Worm (Caenorhabditis elegans) whole organism, L3 larva: ENCODE results near the gene C34C6.10.

Experiments used
- R02D3.7 ChIP-seq: fragments of 150-350 bp; optimal IDR thresholded peaks from 2 replicates; lab custom pipeline; 2014; ENCODE audit warnings: missing biosample characterization, missing genetic modification characterization
- ZK546.5 ChIP-seq: sonication (generic microtip); optimal IDR thresholded peaks from 2 replicates; lab custom pipeline; 2017; ENCODE audit warnings: missing biosample characterization, missing genetic modification characterization
- aly-2 ChIP-seq: fragments of 150-350 bp; optimal IDR thresholded peaks from 2 replicates; lab custom pipeline; 2014; ENCODE audit warnings: missing biosample characterization, missing genetic modification characterization
- ama-1 ChIP-seq: fragments of 150-350 bp; optimal IDR thresholded peaks from 2 replicates; lab custom pipeline; 2018
- ceh-16 ChIP-seq: sonication (generic microtip); optimal IDR thresholded peaks from 2 replicates; lab custom pipeline; 2017; ENCODE audit warnings: missing biosample characterization, missing genetic modification characterization
- ceh-28 ChIP-seq: fragments of 150-350 bp; optimal IDR thresholded peaks from 2 replicates; lab custom pipeline; 2014; ENCODE audit warnings: missing biosample characterization, missing genetic modification reagents, missing genetic modification characterization
- ceh-82 ChIP-seq: fragments of 150-350 bp; optimal IDR thresholded peaks from 2 replicates; lab custom pipeline; 2014; ENCODE audit warnings: missing biosample characterization, missing genetic modification characterization
- ceh-9 ChIP-seq: sonication (generic microtip); optimal IDR thresholded peaks from 2 replicates; lab custom pipeline; 2018; ENCODE audit warnings: missing biosample characterization, missing genetic modification characterization
- daf-12 ChIP-seq: fragments of 150-350 bp; optimal IDR thresholded peaks from 2 replicates; lab custom pipeline; 2014; ENCODE audit warnings: missing biosample characterization, missing genetic modification reagents, missing genetic modification characterization
- egl-5 ChIP-seq: fragments of 150-350 bp; optimal IDR thresholded peaks from 2 replicates; lab custom pipeline; 2017; ENCODE audit warnings: missing biosample characterization, missing genetic modification reagents, missing genetic modification characterization, inconsistent platforms
- elt-2 ChIP-seq: sonication (generic microtip); optimal IDR thresholded peaks from 2 replicates; lab custom pipeline; 2016; ENCODE audit warnings: missing genetic modification reagents, mild to moderate bottlenecking, missing genetic modification characterization, missing compliant biosample characterization
- elt-3 ChIP-seq, 3 experiments: fragments of 150-350 bp in 1 of 3; sonication (generic microtip) in 2 of 3; optimal IDR thresholded peaks; 2 replicates in 2 of 3; 4 replicates in 1 of 3; lab custom pipeline; 2014 to 2017; ENCODE audit warnings: missing biosample characterization in 3 of 3, missing genetic modification characterization in 3 of 3
- eor-1 ChIP-seq, 2 experiments: fragments of 150-350 bp; optimal IDR thresholded peaks; 2 replicates each; lab custom pipeline; 2014 to 2018; ENCODE audit warnings: missing biosample characterization in 2 of 2, missing genetic modification characterization in 2 of 2
- hmg-11 ChIP-seq: sonication (generic microtip); optimal IDR thresholded peaks from 2 replicates; lab custom pipeline; 2016; ENCODE audit warnings: missing genetic modification characterization, missing compliant biosample characterization
- jun-1 ChIP-seq: fragments of 150-350 bp; optimal IDR thresholded peaks from 2 replicates; lab custom pipeline; 2014; ENCODE audit warnings: missing biosample characterization, missing genetic modification reagents, missing genetic modification characterization
- lin-15B ChIP-seq: fragments of 150-350 bp; optimal IDR thresholded peaks from 2 replicates; lab custom pipeline; 2014; ENCODE audit warnings: missing biosample characterization, missing genetic modification characterization
- lsy-12 ChIP-seq: sonication (generic microtip); optimal IDR thresholded peaks from 2 replicates; lab custom pipeline; 2016; ENCODE audit warnings: mild to moderate bottlenecking, missing genetic modification characterization, missing compliant biosample characterization
- mdl-1 ChIP-seq: fragments of 150-350 bp; optimal IDR thresholded peaks from 2 replicates; lab custom pipeline; 2014; ENCODE audit warnings: missing biosample characterization, missing genetic modification characterization
- mml-1 ChIP-seq: fragments of 150-350 bp; sonication (generic microtip); optimal IDR thresholded peaks from 3 replicates; lab custom pipeline; 2014; ENCODE audit warnings: missing biosample characterization, missing genetic modification characterization
- nfya-1 ChIP-seq: sonication (generic microtip); optimal IDR thresholded peaks from 2 replicates; lab custom pipeline; 2017; ENCODE audit warnings: missing genetic modification characterization, mild to moderate bottlenecking, missing compliant biosample characterization, antibody characterized with exemption, moderate library complexity; ENCODE audit not compliant: insufficient read depth
- nhr-12 ChIP-seq: fragments of 150-350 bp; optimal IDR thresholded peaks from 2 replicates; lab custom pipeline; 2014; ENCODE audit warnings: missing biosample characterization, missing genetic modification characterization
- nhr-23 ChIP-seq: fragments of 150-350 bp; optimal IDR thresholded peaks from 2 replicates; lab custom pipeline; 2014; ENCODE audit warnings: missing biosample characterization, missing genetic modification reagents, missing genetic modification characterization
- nhr-237 ChIP-seq: fragments of 150-350 bp; optimal IDR thresholded peaks from 2 replicates; lab custom pipeline; 2014; ENCODE audit warnings: missing biosample characterization, missing genetic modification characterization
- nhr-25 ChIP-seq: sonication (generic microtip); optimal IDR thresholded peaks from 2 replicates; lab custom pipeline; 2017; ENCODE audit warnings: missing biosample characterization, missing genetic modification characterization
- nhr-28 ChIP-seq: fragments of 150-350 bp; optimal IDR thresholded peaks from 2 replicates; lab custom pipeline; 2014; ENCODE audit warnings: missing biosample characterization, missing genetic modification characterization
- nhr-43 ChIP-seq: sonication (generic microtip); optimal IDR thresholded peaks from 2 replicates; lab custom pipeline; 2016; ENCODE audit warnings: mild to moderate bottlenecking, missing genetic modification characterization, missing compliant biosample characterization; ENCODE audit not compliant: poor library complexity, severe bottlenecking
- nhr-76 ChIP-seq: fragments of 150-350 bp; sonication (generic microtip); optimal IDR thresholded peaks from 5 replicates; lab custom pipeline; 2014; ENCODE audit warnings: missing biosample characterization, missing genetic modification characterization
- nhr-77 ChIP-seq: fragments of 150-350 bp; optimal IDR thresholded peaks from 2 replicates; lab custom pipeline; 2014; ENCODE audit warnings: missing biosample characterization, missing genetic modification characterization
- pha-4 ChIP-seq: fragments of 150-350 bp; optimal IDR thresholded peaks from 2 replicates; lab custom pipeline; 2014; ENCODE audit warnings: missing biosample characterization, missing genetic modification reagents, missing genetic modification characterization
- pqm-1 ChIP-seq: fragments of 150-350 bp; optimal IDR thresholded peaks from 2 replicates; lab custom pipeline; 2017; ENCODE audit warnings: missing biosample characterization, missing genetic modification characterization, inconsistent platforms
- sea-2 ChIP-seq: fragments of 150-350 bp; sonication (generic microtip); optimal IDR thresholded peaks from 4 replicates; lab custom pipeline; 2014; ENCODE audit warnings: missing biosample characterization, missing genetic modification reagents, missing genetic modification characterization
- snpc-4 ChIP-seq: fragments of 150-350 bp; optimal IDR thresholded peaks from 2 replicates; lab custom pipeline; 2014; ENCODE audit warnings: missing biosample characterization, missing genetic modification characterization
- tbx-2 ChIP-seq: sonication (generic microtip); optimal IDR thresholded peaks from 2 replicates; lab custom pipeline; 2016; ENCODE audit warnings: mild to moderate bottlenecking, missing genetic modification characterization, missing compliant biosample characterization
- unc-39 ChIP-seq: sonication (generic microtip); optimal IDR thresholded peaks from 4 replicates; lab custom pipeline; 2017; ENCODE audit warnings: missing biosample characterization, missing genetic modification characterization
- unc-62 ChIP-seq: fragments of 150-350 bp; sonication (generic microtip); optimal IDR thresholded peaks from 4 replicates; lab custom pipeline; 2014; ENCODE audit warnings: missing biosample characterization, missing genetic modification reagents, missing genetic modification characterization
- zag-1 ChIP-seq: fragments of 150-350 bp; optimal IDR thresholded peaks from 2 replicates; lab custom pipeline; 2014; ENCODE audit warnings: missing biosample characterization, missing genetic modification characterization
- ztf-11 ChIP-seq: fragments of 150-350 bp; optimal IDR thresholded peaks from 2 replicates; lab custom pipeline; 2014; ENCODE audit warnings: missing biosample characterization, missing genetic modification characterization

The C34C6.10 gene

DNA sequence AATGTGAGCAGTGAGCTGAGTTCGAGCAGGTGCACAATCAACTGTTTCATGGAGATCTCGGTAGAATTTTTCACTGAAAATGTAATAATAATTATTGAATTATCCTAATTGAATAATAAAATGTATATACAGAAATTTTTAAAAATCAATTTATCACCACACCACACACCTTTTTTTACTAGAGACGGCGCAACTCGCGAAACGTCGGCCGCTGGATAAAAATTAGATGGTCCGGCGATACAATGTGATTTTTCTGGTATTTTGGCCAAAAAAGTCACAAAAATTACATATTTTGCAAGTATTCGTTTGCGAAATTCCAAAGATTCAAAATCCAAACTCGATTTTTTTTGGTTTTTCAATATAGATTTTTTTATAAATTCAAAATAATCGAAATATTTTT lies 24.8 kb downstream of the C34C6.10 start:
- TF ChIP-seq nhr-12 (tag; lab: Kevin White, UChicago) (no peak), snpc-4 (tag; lab: Kevin White, UChicago) (peak; percentile 14)

DNA sequence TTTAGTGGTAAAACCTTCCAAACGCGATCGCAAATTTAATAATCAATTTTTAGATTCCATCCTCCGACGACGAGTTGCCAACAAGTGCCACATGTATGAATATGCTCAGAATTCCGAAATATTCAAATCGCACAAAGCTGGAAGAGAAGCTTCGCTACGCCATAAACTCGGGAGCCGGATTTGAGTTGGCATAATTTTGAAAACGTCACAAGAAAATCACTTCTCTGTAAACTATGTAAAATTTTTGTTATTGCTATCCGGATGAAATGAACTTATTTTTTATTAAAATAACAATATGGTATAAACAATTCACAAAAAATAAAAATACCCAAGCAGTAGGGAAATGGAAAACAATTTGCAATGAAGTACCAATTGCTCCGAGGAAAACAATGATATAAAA lies 26.8 kb downstream of the C34C6.10 start:
- no peak for TF ChIP-seq hmg-11 (tag; lab: Kevin White, UChicago)
- no peak for TF ChIP-seq nhr-76
- no peak for TF ChIP-seq pqm-1
- no peak for TF ChIP-seq pha-4 (tag; lab: Kevin White, UChicago)
- no peak for TF ChIP-seq unc-39
- TF ChIP-seq egl-5 = no peak
- TF ChIP-seq nhr-25 (tag; lab: Kevin White, UChicago) = no peak
- no peak for TF ChIP-seq unc-62
- no peak for TF ChIP-seq jun-1 (tag; lab: Kevin White, UChicago)
- TF ChIP-seq nhr-43 = no peak
- no peak for TF ChIP-seq mdl-1 (tag; lab: Kevin White, UChicago)
- no peak for TF ChIP-seq aly-2 (tag; lab: Kevin White, UChicago)
- TF ChIP-seq nhr-28 = no peak
- TF ChIP-seq nhr-23 (tag; lab: Kevin White, UChicago) = no peak
- no peak for TF ChIP-seq ceh-9

DNA sequence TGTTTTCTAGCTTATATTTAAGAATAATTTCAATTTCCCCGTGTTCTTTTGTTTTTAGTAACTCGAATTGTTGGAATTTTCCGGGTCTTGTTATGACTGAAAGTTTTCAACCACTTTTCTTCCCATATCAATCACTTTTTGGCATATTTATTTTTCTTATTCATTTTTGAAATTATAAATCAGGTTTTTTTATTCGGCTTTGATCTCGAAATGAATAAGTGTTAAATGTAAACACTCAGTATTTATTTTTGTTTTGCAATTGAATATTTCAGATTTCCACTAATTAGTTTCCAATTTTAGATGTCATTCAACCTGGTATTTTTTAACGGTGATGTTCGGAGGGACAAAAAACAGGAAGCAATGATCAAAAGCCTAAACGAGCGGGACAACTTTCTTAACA lies 31.1 kb downstream of the C34C6.10 start, which contains the start of gene etc-1:
Gene etc-1 (plus strand): TSS at position 301 of the 400 bp plus-strand sequence.
- TF ChIP-seq mdl-1 (tag; lab: Kevin White, UChicago) (no peak), R02D3.7 (tag; lab: Kevin White, UChicago) (no peak), ZK546.5 (no peak), daf-12 (no peak), ceh-82 (tag; lab: Kevin White, UChicago) (no peak), lin-15B (tag; lab: Kevin White, UChicago) (no peak), lsy-12 (tag; lab: Kevin White, UChicago) (no peak), zag-1 (tag; lab: Kevin White, UChicago) (no peak), ceh-16 (no peak), unc-62 (no peak), ceh-28 (tag; lab: Kevin White, UChicago) (no peak), elt-3 (tag; optimal IDR thresholded peaks at IDR 0.05; lab: Kevin White, UChicago) (no peak), pqm-1 (no peak), nfya-1 (tag; lab: Kevin White, UChicago) (no peak), ama-1 (lab: Kevin White, UChicago) (no peak), nhr-43 (no peak)

DNA sequence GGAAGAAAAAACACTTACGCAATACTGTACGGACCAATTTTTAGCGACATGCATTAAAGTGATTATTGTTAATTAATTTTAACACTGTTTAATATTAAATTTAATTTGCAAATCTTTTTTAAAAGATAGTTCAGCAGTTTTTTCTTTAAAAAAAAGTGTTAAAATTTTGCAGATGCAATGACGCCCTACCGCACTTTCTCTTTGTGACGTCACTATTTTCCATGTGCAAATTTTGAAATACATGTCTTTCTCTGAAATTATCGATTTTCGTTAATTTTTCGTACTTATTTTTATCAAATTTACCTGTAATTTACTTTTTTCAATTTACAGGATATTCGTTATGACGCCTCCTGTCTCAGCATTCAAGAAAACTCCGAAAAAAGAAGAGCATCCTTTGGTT lies 34.1 kb downstream of the C34C6.10 start, which contains the start of the genes piga-1 and eif-2Bepsilon:
Gene piga-1 (minus strand): TSS at position 174 of the 400 bp plus-strand sequence.
Gene eif-2Bepsilon (plus strand): TSS at position 331 of the 400 bp plus-strand sequence.
- TF ChIP-seq elt-3 (tag; optimal IDR thresholded peaks at IDR 0.05; lab: Kevin White, UChicago) = no peak
- no peak for TF ChIP-seq daf-12
- TF ChIP-seq unc-62 = no peak
- no peak for TF ChIP-seq ceh-16
- no peak for TF ChIP-seq ztf-11 (tag; lab: Kevin White, UChicago)
- peak; percentile 56 for TF ChIP-seq lin-15B (tag; lab: Kevin White, UChicago)
- no peak for TF ChIP-seq eor-1 (tag; optimal IDR thresholded peaks at IDR 0.05; lab: Kevin White, UChicago)
- TF ChIP-seq pha-4 (tag; lab: Kevin White, UChicago) = peak; percentile 74
- TF ChIP-seq R02D3.7 (tag; lab: Kevin White, UChicago) = no peak
- no peak for TF ChIP-seq nhr-28
- TF ChIP-seq elt-2 (tag; lab: Kevin White, UChicago) = peak; percentile 2
- TF ChIP-seq jun-1 (tag; lab: Kevin White, UChicago) = no peak
- TF ChIP-seq nfya-1 (tag; lab: Kevin White, UChicago) = no peak
- TF ChIP-seq tbx-2 (tag; lab: Kevin White, UChicago) = no peak
- no peak for TF ChIP-seq nhr-77
- no peak for TF ChIP-seq nhr-12 (tag; lab: Kevin White, UChicago)
- peak; percentile 31 for TF ChIP-seq ceh-28 (tag; lab: Kevin White, UChicago)
- no peak for TF ChIP-seq hmg-11 (tag; lab: Kevin White, UChicago)

DNA sequence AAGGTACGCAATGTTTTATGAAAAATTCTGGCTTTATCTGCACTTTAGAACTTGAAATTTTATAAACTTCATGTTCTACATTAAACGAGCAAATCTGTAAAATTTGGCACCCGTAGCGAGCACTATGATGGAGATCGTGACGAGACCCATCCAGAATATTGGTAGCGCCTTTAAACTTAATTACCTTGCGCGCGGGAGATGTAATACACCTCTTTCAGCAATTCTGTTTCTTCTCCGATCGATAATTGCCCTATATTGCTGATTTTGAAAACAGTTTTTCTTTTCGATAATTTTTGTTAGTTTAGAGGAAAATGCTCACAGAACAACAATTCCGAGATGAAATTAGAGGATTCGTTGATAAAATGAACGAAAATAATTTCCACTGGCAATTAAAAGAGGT lies 36.8 kb downstream of the C34C6.10 start, which contains the start of gene atg-10:
Gene atg-10 (plus strand): TSS at position 301 of the 400 bp plus-strand sequence.
- no peak for TF ChIP-seq elt-2 (tag; lab: Kevin White, UChicago)
- TF ChIP-seq mdl-1 (tag; lab: Kevin White, UChicago) = no peak
- TF ChIP-seq ceh-16 = no peak
- TF ChIP-seq R02D3.7 (tag; lab: Kevin White, UChicago) = no peak
- TF ChIP-seq nhr-237 (tag; lab: Kevin White, UChicago) = no peak
- TF ChIP-seq lsy-12 (tag; lab: Kevin White, UChicago) = no peak
- no peak for TF ChIP-seq mml-1
- TF ChIP-seq nhr-23 (tag; lab: Kevin White, UChicago) = no peak
- no peak for TF ChIP-seq nhr-77
- TF ChIP-seq sea-2 (GFP tag; lab: Kevin White, UChicago) = no peak
- TF ChIP-seq ZK546.5 = no peak
